Fruit fly (Drosophila melanogaster) whole organism, embryonic: ENCODE measurements around the gene Rab39.

ENCODE experiments used
- CG10979 ChIP-seq: fragments of 200-800 bp; sonication (Bioruptor generic); optimal IDR thresholded peaks from 2 replicates; lab custom pipeline; 2018; ENCODE audit warnings: missing biosample characterization, mild to moderate bottlenecking, missing genetic modification characterization, moderate library complexity
- CG11456 ChIP-seq: fragments of 200-800 bp; sonication (Bioruptor generic); IDR thresholded peaks from 3 replicates; pipeline ENCODE4 v1.3.6; 2022; ENCODE audit warnings: missing biosample characterization, missing genetic modification characterization
- CG11504 ChIP-seq: fragments of 200-800 bp; sonication (Bioruptor generic); optimal IDR thresholded peaks from 3 replicates; lab custom pipeline; 2019; ENCODE audit warnings: missing biosample characterization, mild to moderate bottlenecking, missing genetic modification characterization, moderate library complexity
- CG12391 ChIP-seq: fragments of 200-800 bp; sonication (Bioruptor generic); optimal IDR thresholded peaks from 3 replicates; lab custom pipeline; 2018; ENCODE audit warnings: missing biosample characterization, mild to moderate bottlenecking, missing genetic modification characterization, moderate library complexity
- CG13296 ChIP-seq: fragments of 200-800 bp; sonication (Bioruptor generic); optimal IDR thresholded peaks from 3 replicates; lab custom pipeline; 2018; ENCODE audit warnings: missing biosample characterization, mild to moderate bottlenecking, missing genetic modification characterization
- CG14667 ChIP-seq: fragments of 200-800 bp; sonication (Bioruptor generic); IDR thresholded peaks from 2 replicates; pipeline ENCODE4 v1.3.6; 2022; ENCODE audit warnings: missing biosample characterization, missing genetic modification characterization
- CG1529 ChIP-seq: fragments of 200-800 bp; sonication (Bioruptor generic); optimal IDR thresholded peaks from 3 replicates; lab custom pipeline; 2018; ENCODE audit warnings: missing biosample characterization, missing genetic modification characterization
- CG17568 ChIP-seq: fragments of 200-800 bp; sonication (Bioruptor generic); optimal IDR thresholded peaks from 2 replicates; lab custom pipeline; 2018; ENCODE audit warnings: missing biosample characterization, mild to moderate bottlenecking, missing genetic modification characterization, moderate library complexity
- CG18764 ChIP-seq: fragments of 200-800 bp; sonication (Bioruptor generic); optimal IDR thresholded peaks from 3 replicates; lab custom pipeline; 2016; ENCODE audit warnings: missing biosample characterization, missing genetic modification characterization
- CG2120 ChIP-seq: fragments of 200-800 bp; sonication (Bioruptor generic); optimal IDR thresholded peaks from 3 replicates; lab custom pipeline; 2016; ENCODE audit warnings: missing biosample characterization, missing genetic modification characterization
- CG30020 ChIP-seq: fragments of 200-800 bp; optimal IDR thresholded peaks from 2 replicates; lab custom pipeline; 2019; ENCODE audit warnings: missing biosample characterization, mild to moderate bottlenecking, missing genetic modification characterization, moderate library complexity
- CG30431 ChIP-seq: fragments of 200-800 bp; sonication (Bioruptor generic); optimal IDR thresholded peaks from 2 replicates; lab custom pipeline; 2017; ENCODE audit warnings: missing biosample characterization, missing genetic modification characterization
- CG3065 ChIP-seq: fragments of 200-800 bp; sonication (Bioruptor generic); optimal IDR thresholded peaks from 2 replicates; lab custom pipeline; 2016; ENCODE audit warnings: missing biosample characterization, missing genetic modification characterization
- CG4707 ChIP-seq: fragments of 200-800 bp; sonication (Bioruptor generic); optimal IDR thresholded peaks from 2 replicates; lab custom pipeline; 2018; ENCODE audit warnings: missing biosample characterization, mild to moderate bottlenecking, missing genetic modification characterization, moderate library complexity
- CG5953 ChIP-seq: fragments of 200-800 bp; sonication (Bioruptor generic); IDR thresholded peaks from 2 replicates; pipeline ENCODE4 v1.3.6; 2022; ENCODE audit warnings: missing biosample characterization, missing genetic modification characterization
- CG6683 ChIP-seq: fragments of 200-800 bp; sonication (Bioruptor generic); optimal IDR thresholded peaks from 2 replicates; lab custom pipeline; 2017; ENCODE audit warnings: missing biosample characterization, mild to moderate bottlenecking, missing genetic modification characterization, missing genetic modification reagents
- CG6791 ChIP-seq: fragments of 200-800 bp; sonication (Bioruptor generic); IDR thresholded peaks from 3 replicates; pipeline ENCODE4 v1.3.6; 2022; ENCODE audit warnings: missing biosample characterization, missing genetic modification characterization; ENCODE audit not compliant: partially characterized antibody
- CG7987 ChIP-seq: fragments of 200-800 bp; sonication (Bioruptor generic); optimal IDR thresholded peaks from 2 replicates; lab custom pipeline; 2018; ENCODE audit warnings: missing biosample characterization, mild to moderate bottlenecking, missing genetic modification characterization, moderate library complexity
- CG9609 ChIP-seq: fragments of 200-800 bp; sonication (Bioruptor generic); optimal IDR thresholded peaks from 3 replicates; lab custom pipeline; 2016; ENCODE audit warnings: missing biosample characterization, missing genetic modification characterization
- CrebB ChIP-seq: fragments of 200-800 bp; sonication (Bioruptor generic); optimal IDR thresholded peaks from 3 replicates; lab custom pipeline; 2018; ENCODE audit warnings: missing biosample characterization, mild to moderate bottlenecking, missing genetic modification characterization
- Elba2 ChIP-seq: fragments of 200-800 bp; sonication (Bioruptor generic); optimal IDR thresholded peaks from 3 replicates; lab custom pipeline; 2016; ENCODE audit warnings: missing biosample characterization, missing genetic modification characterization
- Fer1 ChIP-seq: fragments of 200-800 bp; sonication (Bioruptor generic); optimal IDR thresholded peaks from 2 replicates; lab custom pipeline; 2017; ENCODE audit warnings: missing biosample characterization, mild to moderate bottlenecking, missing genetic modification characterization
- Fer3 ChIP-seq: fragments of 200-800 bp; sonication (Bioruptor generic); optimal IDR thresholded peaks from 2 replicates; lab custom pipeline; 2018; ENCODE audit warnings: missing biosample characterization, mild to moderate bottlenecking, missing genetic modification characterization, moderate library complexity
- H2.0 ChIP-seq: fragments of 200-800 bp; sonication (Bioruptor generic); IDR thresholded peaks from 2 replicates; pipeline ENCODE4 v1.3.6; 2022; ENCODE audit warnings: missing biosample characterization, missing genetic modification characterization
- HLH4C ChIP-seq: fragments of 200-800 bp; sonication (Bioruptor generic); IDR thresholded peaks from 3 replicates; pipeline ENCODE4 v1.3.6; 2022; ENCODE audit warnings: missing biosample characterization, missing genetic modification characterization; ENCODE audit not compliant: partially characterized antibody
- Hmx ChIP-seq: fragments of 200-800 bp; sonication (Bioruptor generic); optimal IDR thresholded peaks from 2 replicates; lab custom pipeline; 2016; ENCODE audit warnings: missing biosample characterization, missing genetic modification characterization
- Hr3 ChIP-seq: fragments of 200-800 bp; sonication (Bioruptor generic); optimal IDR thresholded peaks from 3 replicates; lab custom pipeline; 2016; ENCODE audit warnings: missing biosample characterization, missing genetic modification characterization
- Lpt ChIP-seq: fragments of >200 bp; optimal IDR thresholded peaks from 2 replicates; lab custom pipeline; 2018; ENCODE audit warnings: missing biosample characterization, missing genetic modification characterization
- Stat92E ChIP-seq, 3 experiments: fragments of >200 bp in 2 of 3; fragments of 200-800 bp in 1 of 3; sonication (Bioruptor generic) in 1 of 3; optimal IDR thresholded peaks; 2 replicates each; lab custom pipeline; 2017 to 2019; ENCODE audit warnings: missing biosample characterization in 3 of 3, missing genetic modification characterization in 3 of 3, mild to moderate bottlenecking in 1 of 3, moderate library complexity in 1 of 3
- aop ChIP-seq: fragments of 200-800 bp; sonication (Bioruptor generic); IDR thresholded peaks from 2 replicates; pipeline ENCODE4 v1.3.6; 2022; ENCODE audit warnings: missing biosample characterization, missing genetic modification characterization
- ara ChIP-seq: fragments of 200-800 bp; sonication (Bioruptor generic); IDR thresholded peaks from 2 replicates; pipeline ENCODE4 v1.3.6; 2022; ENCODE audit warnings: missing biosample characterization, missing genetic modification characterization
- ash1 ChIP-seq: fragments of 200-800 bp; sonication (Bioruptor generic); optimal IDR thresholded peaks from 2 replicates; lab custom pipeline; 2018; ENCODE audit warnings: missing biosample characterization, mild to moderate bottlenecking, missing genetic modification characterization
- az2 ChIP-seq: fragments of 200-800 bp; sonication (Bioruptor generic); optimal IDR thresholded peaks from 3 replicates; lab custom pipeline; 2016; ENCODE audit warnings: missing biosample characterization, missing genetic modification characterization
- croc ChIP-seq: fragments of 200-800 bp; sonication (Bioruptor generic); conservative IDR thresholded peaks from 3 replicates; pipeline ENCODE4 v1.3.6; 2022; ENCODE audit warnings: missing biosample characterization, missing genetic modification characterization
- fd96Cb ChIP-seq: fragments of 200-800 bp; sonication (Bioruptor generic); optimal IDR thresholded peaks from 2 replicates; lab custom pipeline; 2018; ENCODE audit warnings: missing biosample characterization, mild to moderate bottlenecking, missing genetic modification characterization, moderate library complexity
- hbn ChIP-seq: fragments of 200-800 bp; sonication (Bioruptor generic); IDR thresholded peaks from 2 replicates; pipeline ENCODE4 v1.3.6; 2022; ENCODE audit warnings: missing biosample characterization, missing genetic modification characterization; ENCODE audit not compliant: partially characterized antibody
- hkb ChIP-seq, 2 experiments: fragments of 200-800 bp in 1 of 2; fragments of >200 bp in 1 of 2; sonication (Bioruptor generic) in 1 of 2; IDR thresholded peaks in 1 of 2; optimal IDR thresholded peaks in 1 of 2; 2 replicates each; pipeline versions ENCODE4 v1.3.6 to Lab custom; 2017 to 2022; ENCODE audit warnings: missing biosample characterization in 1 of 2, missing genetic modification characterization in 1 of 2
- lab ChIP-seq: fragments of 200-800 bp; sonication (Bioruptor generic); optimal IDR thresholded peaks from 3 replicates; lab custom pipeline; 2017; ENCODE audit warnings: missing biosample characterization, missing genetic modification characterization, mild to moderate bottlenecking, moderate library complexity, missing genetic modification reagents
- lov ChIP-seq, 2 experiments: fragments of 200-800 bp in 1 of 2; fragments of >200 bp in 1 of 2; sonication (Bioruptor generic) in 1 of 2; IDR thresholded peaks in 1 of 2; optimal IDR thresholded peaks in 1 of 2; 2 replicates in 1 of 2; 3 replicates in 1 of 2; pipeline versions ENCODE4 v1.3.6 to Lab custom; 2017 to 2022; ENCODE audit warnings: missing biosample characterization in 1 of 2, missing genetic modification characterization in 1 of 2
- nau ChIP-seq: fragments of 200-800 bp; sonication (Bioruptor generic); optimal IDR thresholded peaks from 3 replicates; lab custom pipeline; 2017; ENCODE audit warnings: missing biosample characterization, mild to moderate bottlenecking, missing genetic modification characterization, missing genetic modification reagents
- scrt ChIP-seq: fragments of 200-800 bp; sonication (Bioruptor generic); optimal IDR thresholded peaks from 2 replicates; lab custom pipeline; 2018; ENCODE audit warnings: missing biosample characterization, mild to moderate bottlenecking, missing genetic modification characterization, moderate library complexity
- sens-2 ChIP-seq: fragments of 200-800 bp; sonication (Bioruptor generic); IDR thresholded peaks from 2 replicates; pipeline ENCODE4 v1.3.6; 2022; ENCODE audit warnings: missing biosample characterization, missing genetic modification characterization
- tio ChIP-seq: fragments of 200-800 bp; sonication (Bioruptor generic); optimal IDR thresholded peaks from 2 replicates; lab custom pipeline; 2017; ENCODE audit warnings: missing biosample characterization, missing genetic modification characterization, inconsistent platforms
- tna ChIP-seq: fragments of 200-800 bp; sonication (Bioruptor generic); IDR thresholded peaks from 2 replicates; pipeline ENCODE4 v1.3.6; 2022; ENCODE audit warnings: missing biosample characterization, missing genetic modification characterization; ENCODE audit not compliant: partially characterized antibody
- ttk ChIP-seq: fragments of 200-800 bp; sonication (Bioruptor generic); IDR thresholded peaks from 2 replicates; pipeline ENCODE4 v2.1.2; 2022; ENCODE audit warnings: missing biosample characterization, missing genetic modification characterization
- zfh2 ChIP-seq: fragments of 200-800 bp; sonication (Bioruptor generic); optimal IDR thresholded peaks from 2 replicates; lab custom pipeline; 2016; ENCODE audit warnings: missing biosample characterization, missing genetic modification characterization

Rab39 gene

DNA sequence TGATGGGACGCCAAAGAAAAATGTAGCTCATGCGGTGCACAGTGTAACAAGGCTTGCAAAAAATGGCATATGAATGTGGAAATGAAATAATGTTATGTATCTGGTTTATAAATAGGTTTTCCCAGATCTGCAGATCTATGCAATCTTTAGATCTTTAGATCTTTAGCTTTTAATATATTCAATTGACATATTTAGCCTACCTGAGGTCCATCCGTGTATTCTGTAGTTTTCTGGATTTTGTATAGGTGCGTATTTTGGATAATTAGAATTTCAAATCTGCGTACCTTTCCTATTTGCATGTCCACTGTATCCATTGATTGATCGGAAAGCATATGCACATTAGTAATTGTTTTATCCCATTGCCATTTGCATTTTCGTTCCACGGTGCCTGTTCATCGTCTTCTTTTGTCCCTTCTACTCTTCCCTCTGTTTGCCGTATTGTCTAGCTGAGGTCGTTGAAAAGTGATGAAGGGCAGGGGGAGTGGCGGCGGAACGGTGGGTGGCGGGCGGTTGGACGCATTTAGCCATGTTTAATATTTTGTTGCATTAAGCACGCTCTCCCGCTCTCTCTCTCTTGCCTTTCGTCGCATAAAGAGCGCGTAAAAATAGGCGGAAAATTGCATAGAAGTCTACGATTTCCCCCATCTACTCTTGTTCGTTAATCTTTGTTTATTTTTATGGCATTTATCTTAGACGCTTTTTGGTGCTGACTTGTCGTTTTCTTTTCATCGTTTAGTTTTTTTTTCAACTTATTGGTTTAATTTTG lies 25.6 kb upstream of the Rab39 start, which contains the start of gene CHES-1-like (continued):
- TF ChIP-seq CG6791 (GFP tag; lab: Robert Waterston, UW): no peak
- peak; percentile 39; the same call in 1 of the 3 replicates for TF ChIP-seq HLH4C (GFP tag; lab: Robert Waterston, UW)
- TF ChIP-seq croc (GFP tag; lab: Robert Waterston, UW): peak; percentile 84
- peak; percentile 88 for TF ChIP-seq az2
- peak; percentile 91 for TF ChIP-seq fd96Cb (tag; lab: Kevin White, UChicago)
- TF ChIP-seq Fer3: peak; percentile 70
- peak; percentile 92 for TF ChIP-seq tio (GFP tag; lab: Kevin White, UChicago)
- TF ChIP-seq CrebB (tag; lab: Kevin White, UChicago): peak; percentile 76
- TF ChIP-seq lab: peak; percentile 91
- peak; percentile 89 for TF ChIP-seq CG30431 (GFP tag; lab: Kevin White, UChicago)
- peak; percentile 91 for TF ChIP-seq nau (GFP tag; lab: Kevin White, UChicago)
- peak; percentile 31; the same call in 1 of the 2 replicates for TF ChIP-seq CG5953 (GFP tag; lab: Robert Waterston, UW)
- peak; percentile 75 for TF ChIP-seq CG17568 (GFP tag; lab: Kevin White, UChicago)
- TF ChIP-seq ash1 (GFP tag; lab: Kevin White, UChicago): no peak
- no peak for TF ChIP-seq Lpt (GFP tag; lab: Kevin White, UChicago)
- TF ChIP-seq Elba2 (GFP tag; lab: Kevin White, UChicago): peak; percentile 45
- peak; percentile 50 for TF ChIP-seq CG3065 (GFP tag; lab: Kevin White, UChicago)
- peak; percentile 51; the same call in 1 of the 2 replicates for TF ChIP-seq H2.0
- no peak for TF ChIP-seq hkb (optimal IDR thresholded peaks at IDR 0.05; lab: Kevin White, UChicago)
- TF ChIP-seq hkb (GFP tag; IDR thresholded peaks at IDR 0.05; lab: Robert Waterston, UW): peak; percentile 85
- TF ChIP-seq scrt (GFP tag; lab: Kevin White, UChicago): peak; percentile 68
- peak in 2 of 3 experiments; percentile 30 to 55 for TF ChIP-seq Stat92E (GFP tag; optimal IDR thresholded peaks at IDR 0.05; lab: Kevin White, UChicago)
- peak; percentile 85 for TF ChIP-seq CG6683 (GFP tag; lab: Kevin White, UChicago)
- TF ChIP-seq tna: peak; percentile 22; the same call in 1 of the 2 replicates
- TF ChIP-seq CG10979 (tag; lab: Kevin White, UChicago): peak; percentile 91
- peak; percentile 92 for TF ChIP-seq CG2120 (GFP tag; lab: Kevin White, UChicago)
- peak; percentile 74 for TF ChIP-seq ara (GFP tag; lab: Robert Waterston, UW)
- TF ChIP-seq CG14667 (GFP tag; lab: Robert Waterston, UW): peak; percentile 69
- peak; percentile 88 for TF ChIP-seq Fer1
- TF ChIP-seq aop: 0 out of 2 replicates have a peak, but pooled peaks have one; percentile 40
- peak; percentile 89 for TF ChIP-seq CG12391
- peak; percentile 68 for TF ChIP-seq CG30020 (tag; lab: Kevin White, UChicago)
- peak; percentile 58 for TF ChIP-seq Hmx (GFP tag; lab: Kevin White, UChicago)
- TF ChIP-seq ttk (GFP tag; lab: Robert Waterston, UW): peak; percentile 82
- TF ChIP-seq CG9609 (GFP tag; lab: Kevin White, UChicago): peak; percentile 89
- peak; percentile 70 for TF ChIP-seq CG18764 (GFP tag; lab: Kevin White, UChicago)
- peak; percentile 83 for TF ChIP-seq CG4707 (GFP tag; lab: Kevin White, UChicago)
- peak; percentile 91 for TF ChIP-seq CG1529 (GFP tag; lab: Kevin White, UChicago)
- no peak for TF ChIP-seq hbn
- TF ChIP-seq CG11504 (tag; lab: Kevin White, UChicago): peak; percentile 95
- peak; percentile 90 for TF ChIP-seq Hr3 (GFP tag; lab: Kevin White, UChicago)
- TF ChIP-seq CG11456 (GFP tag; lab: Robert Waterston, UW): peak; percentile 71; the same call in 2 of the 3 replicates
- no peak for TF ChIP-seq sens-2 (GFP tag; lab: Robert Waterston, UW)
- peak; percentile 88 for TF ChIP-seq CG13296
- no peak for TF ChIP-seq lov (optimal IDR thresholded peaks at IDR 0.05; lab: Kevin White, UChicago)
- peak; percentile 74; the same call in 1 of the 3 replicates for TF ChIP-seq lov (GFP tag; IDR thresholded peaks at IDR 0.05; lab: Robert Waterston, UW)
- peak; percentile 36 for TF ChIP-seq CG7987 (GFP tag; lab: Kevin White, UChicago)
- peak; percentile 87 for TF ChIP-seq zfh2
